Worm (Caenorhabditis elegans) whole organism, mixed stage, embryonic: Measurements from ENCODE around the gene C11D2.3.

Experiments
- M03D4.4 ChIP-seq: sonication (generic microtip); optimal IDR thresholded peaks from 2 replicates; lab custom pipeline; 2017; ENCODE audit warnings: mild to moderate bottlenecking, missing genetic modification characterization, missing compliant biosample characterization
- bed-3 ChIP-seq: fragments of 200-800 bp; sonication (Bioruptor generic); optimal IDR thresholded peaks from 3 replicates; lab custom pipeline; 2018; ENCODE audit warnings: mild to moderate bottlenecking, missing genetic modification characterization, moderate library complexity, missing compliant biosample characterization
- blmp-1 ChIP-seq: fragments of 150-350 bp; optimal IDR thresholded peaks from 2 replicates; lab custom pipeline; 2014; ENCODE audit warnings: missing biosample characterization, missing genetic modification characterization
- ceh-39 ChIP-seq: fragments of 150-350 bp; optimal IDR thresholded peaks from 2 replicates; lab custom pipeline; 2014; ENCODE audit warnings: missing biosample characterization, missing genetic modification characterization
- ceh-43 ChIP-seq: fragments of 200-800 bp; sonication (Bioruptor generic); optimal IDR thresholded peaks from 2 replicates; lab custom pipeline; 2018; ENCODE audit warnings: mild to moderate bottlenecking, missing genetic modification characterization, moderate library complexity, missing compliant biosample characterization
- ceh-83 ChIP-seq: fragments of 200-800 bp; sonication (Bioruptor generic); optimal IDR thresholded peaks from 2 replicates; lab custom pipeline; 2018; ENCODE audit warnings: mild to moderate bottlenecking, missing genetic modification characterization, missing compliant biosample characterization
- ces-1 ChIP-seq: fragments of 150-350 bp; optimal IDR thresholded peaks from 2 replicates; lab custom pipeline; 2014; ENCODE audit warnings: missing biosample characterization, missing genetic modification reagents, missing genetic modification characterization
- drap-1 ChIP-seq: fragments of 200-800 bp; sonication (Bioruptor generic); optimal IDR thresholded peaks from 3 replicates; lab custom pipeline; 2018; ENCODE audit warnings: mild to moderate bottlenecking, missing genetic modification characterization, missing compliant biosample characterization
- elt-3 ChIP-seq: fragments of 150-350 bp; optimal IDR thresholded peaks from 2 replicates; lab custom pipeline; 2014; ENCODE audit warnings: missing biosample characterization, missing genetic modification characterization
- flh-1 ChIP-seq: fragments of 200-800 bp; sonication (Bioruptor generic); optimal IDR thresholded peaks from 2 replicates; lab custom pipeline; 2018; ENCODE audit warnings: mild to moderate bottlenecking, missing genetic modification characterization, moderate library complexity, missing compliant biosample characterization
- ham-2 ChIP-seq: fragments of 200-800 bp; sonication (Bioruptor generic); optimal IDR thresholded peaks from 2 replicates; lab custom pipeline; 2018; ENCODE audit warnings: mild to moderate bottlenecking, missing genetic modification characterization, missing compliant biosample characterization
- hlh-1 ChIP-seq: fragments of 150-350 bp; optimal IDR thresholded peaks from 2 replicates; lab custom pipeline; 2014; ENCODE audit warnings: missing biosample characterization, missing genetic modification reagents, missing genetic modification characterization
- lin-13 ChIP-seq: fragments of 150-350 bp; optimal IDR thresholded peaks from 2 replicates; lab custom pipeline; 2014; ENCODE audit warnings: missing biosample characterization, missing genetic modification characterization
- lin-32 ChIP-seq: fragments of 200-800 bp; sonication (Bioruptor generic); optimal IDR thresholded peaks from 2 replicates; lab custom pipeline; 2018; ENCODE audit warnings: mild to moderate bottlenecking, missing genetic modification characterization, missing compliant biosample characterization
- lsy-2 ChIP-seq: fragments of 150-350 bp; optimal IDR thresholded peaks from 2 replicates; lab custom pipeline; 2014; ENCODE audit warnings: missing biosample characterization, missing genetic modification characterization
- mab-5 ChIP-seq: fragments of 150-350 bp; optimal IDR thresholded peaks from 2 replicates; lab custom pipeline; 2014; ENCODE audit warnings: missing biosample characterization, missing genetic modification characterization
- mep-1 ChIP-seq: fragments of 150-350 bp; optimal IDR thresholded peaks from 2 replicates; lab custom pipeline; 2017; ENCODE audit warnings: missing biosample characterization, missing genetic modification reagents, missing genetic modification characterization, inconsistent platforms
- mls-2 ChIP-seq: sonication (generic microtip); optimal IDR thresholded peaks from 2 replicates; lab custom pipeline; 2016; ENCODE audit warnings: mild to moderate bottlenecking, missing genetic modification characterization, moderate library complexity, missing compliant biosample characterization
- nhr-12 ChIP-seq: fragments of 150-350 bp; optimal IDR thresholded peaks from 2 replicates; lab custom pipeline; 2014; ENCODE audit warnings: missing biosample characterization, missing genetic modification characterization
- nhr-2 ChIP-seq: fragments of 150-350 bp; optimal IDR thresholded peaks from 2 replicates; lab custom pipeline; 2014; ENCODE audit warnings: missing biosample characterization, missing genetic modification characterization
- nhr-237 ChIP-seq: fragments of 150-350 bp; optimal IDR thresholded peaks from 2 replicates; lab custom pipeline; 2014; ENCODE audit warnings: missing biosample characterization, missing genetic modification characterization
- nhr-76 ChIP-seq: sonication (generic microtip); optimal IDR thresholded peaks from 2 replicates; lab custom pipeline; 2017; ENCODE audit warnings: missing biosample characterization, missing genetic modification characterization
- sem-2 ChIP-seq: fragments of 200-800 bp; sonication (Bioruptor generic); optimal IDR thresholded peaks from 2 replicates; lab custom pipeline; 2018; ENCODE audit warnings: mild to moderate bottlenecking, missing genetic modification characterization, missing compliant biosample characterization
- snpc-4 ChIP-seq: fragments of 150-350 bp; optimal IDR thresholded peaks from 2 replicates; lab custom pipeline; 2014; ENCODE audit warnings: missing biosample characterization, missing genetic modification characterization
- sptf-1 ChIP-seq: sonication (generic microtip); optimal IDR thresholded peaks from 2 replicates; lab custom pipeline; 2017; ENCODE audit warnings: mild to moderate bottlenecking, missing genetic modification characterization, moderate library complexity, missing compliant biosample characterization
- unc-120 ChIP-seq: sonication (generic microtip); optimal IDR thresholded peaks from 2 replicates; lab custom pipeline; 2017; ENCODE audit warnings: missing genetic modification characterization, missing compliant biosample characterization; ENCODE audit not compliant: poor library complexity, severe bottlenecking
- unc-39 ChIP-seq: fragments of 150-350 bp; optimal IDR thresholded peaks from 2 replicates; lab custom pipeline; 2014; ENCODE audit warnings: missing biosample characterization, missing genetic modification characterization
- unc-62 ChIP-seq: fragments of 150-350 bp; optimal IDR thresholded peaks from 2 replicates; lab custom pipeline; 2014; ENCODE audit warnings: missing biosample characterization, missing genetic modification reagents, missing genetic modification characterization
- ztf-11 ChIP-seq: fragments of 150-350 bp; optimal IDR thresholded peaks from 2 replicates; lab custom pipeline; 2014; ENCODE audit warnings: missing biosample characterization, missing genetic modification characterization

C11D2.3 gene

DNA sequence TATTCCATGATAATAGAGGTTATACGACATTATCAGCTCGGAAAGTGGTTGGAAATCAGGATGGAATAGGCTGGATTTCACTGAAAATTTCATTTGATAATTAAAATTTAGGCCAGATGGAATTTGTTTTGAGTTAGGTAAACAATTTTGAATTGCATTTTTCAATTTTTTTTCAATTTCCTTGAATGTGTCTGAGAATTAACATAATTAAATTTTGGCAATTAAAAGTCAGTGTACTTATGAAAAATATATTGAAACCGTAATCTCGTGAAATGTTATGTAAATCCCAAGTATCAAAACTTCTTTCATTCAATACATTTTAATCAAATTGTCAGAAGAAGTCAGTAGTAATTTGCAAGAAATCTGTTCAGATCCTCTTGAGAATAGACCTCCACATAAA is 5.6 kb upstream of the C11D2.3 start:
- no peak for TF ChIP-seq unc-62 (GFP tag; lab: Kevin White, UChicago)
- no peak for TF ChIP-seq lin-32
- TF ChIP-seq, all 35 proteins: peak for 0

- TF ChIP-seq nhr-76 (tag; lab: Kevin White, UChicago) (no peak), lin-32 (no peak), sptf-1 (tag; lab: Kevin White, UChicago) (no peak), ham-2 (GFP tag; lab: Kevin White, UChicago) (no peak), ces-1 (no peak)
Measured at ce11 chrIV:6149359-6149758, 2.3 kb upstream of the C11D2.3 start.

DNA sequence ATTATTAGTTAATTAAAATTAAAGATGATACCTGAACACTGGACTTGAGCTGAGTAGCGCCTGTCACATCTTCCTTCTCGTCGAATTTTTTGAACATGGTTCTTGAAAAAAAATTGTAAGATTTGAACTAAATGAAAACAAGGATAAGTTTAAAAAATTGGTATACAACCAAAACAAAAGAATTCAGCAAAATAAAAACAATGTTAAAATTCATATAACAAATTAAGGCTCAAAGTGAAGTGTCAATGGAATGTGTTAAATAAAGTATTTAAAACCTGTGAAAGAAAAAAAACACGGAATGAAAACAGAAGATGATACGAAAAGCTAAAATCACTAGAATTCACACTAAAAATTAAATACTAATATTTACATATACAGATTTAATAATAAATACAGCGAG is 3.7 kb downstream of the C11D2.3 start, which contains the start of gene C11D2.7:
TSS of gene C11D2.7 (minus strand) at position 101 of the 400 bp plus-strand sequence.
- no peak for TF ChIP-seq flh-1 (GFP tag; lab: Kevin White, UChicago)
- no peak for TF ChIP-seq snpc-4 (tag; lab: Kevin White, UChicago)
- no peak for TF ChIP-seq lsy-2 (tag; lab: Kevin White, UChicago)
- TF ChIP-seq ceh-83 (GFP tag; lab: Kevin White, UChicago): no peak
- TF ChIP-seq, all 35 proteins: peak for 0

DNA sequence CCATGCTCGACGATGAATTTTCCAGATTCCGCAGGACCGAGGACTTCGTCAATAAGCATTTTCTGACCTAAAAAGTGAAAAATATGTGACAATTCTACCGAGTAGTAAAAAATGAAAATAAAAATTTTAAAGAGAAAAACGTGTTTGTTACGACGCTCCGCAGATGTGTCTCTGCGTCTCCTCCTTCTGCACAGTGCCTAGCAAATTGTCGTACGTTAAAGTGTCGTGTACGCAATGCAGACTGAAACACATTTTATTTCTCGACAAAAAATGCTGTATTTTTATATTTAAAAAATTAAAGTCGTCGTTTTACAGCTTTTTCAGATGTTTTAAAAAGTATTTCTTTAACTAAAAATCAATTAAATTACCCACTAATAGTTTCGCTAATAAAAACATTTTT is 5.2 kb downstream of the C11D2.3 start, which contains the start of gene C11D2.4:
TSS of gene C11D2.4 (minus strand) at position 128 of the 400 bp plus-strand sequence.
- TF ChIP-seq nhr-237 (tag; lab: Kevin White, UChicago): peak; percentile 16
- no peak for TF ChIP-seq lin-32
- TF ChIP-seq mep-1 (tag; lab: Kevin White, UChicago): peak; percentile 18
- TF ChIP-seq hlh-1 (tag; lab: Kevin White, UChicago): no peak
- peak; percentile 23 for TF ChIP-seq lsy-2 (tag; lab: Kevin White, UChicago)
- no peak for TF ChIP-seq elt-3 (tag; lab: Kevin White, UChicago)
- TF ChIP-seq M03D4.4 (tag; lab: Kevin White, UChicago): no peak
- TF ChIP-seq ceh-39 (tag; lab: Kevin White, UChicago): no peak
- no peak for TF ChIP-seq blmp-1 (tag; lab: Kevin White, UChicago)
- no peak for TF ChIP-seq ztf-11
- peak; percentile 10 for TF ChIP-seq ces-1
- no peak for TF ChIP-seq unc-39
- no peak for TF ChIP-seq sptf-1 (tag; lab: Kevin White, UChicago)

DNA sequence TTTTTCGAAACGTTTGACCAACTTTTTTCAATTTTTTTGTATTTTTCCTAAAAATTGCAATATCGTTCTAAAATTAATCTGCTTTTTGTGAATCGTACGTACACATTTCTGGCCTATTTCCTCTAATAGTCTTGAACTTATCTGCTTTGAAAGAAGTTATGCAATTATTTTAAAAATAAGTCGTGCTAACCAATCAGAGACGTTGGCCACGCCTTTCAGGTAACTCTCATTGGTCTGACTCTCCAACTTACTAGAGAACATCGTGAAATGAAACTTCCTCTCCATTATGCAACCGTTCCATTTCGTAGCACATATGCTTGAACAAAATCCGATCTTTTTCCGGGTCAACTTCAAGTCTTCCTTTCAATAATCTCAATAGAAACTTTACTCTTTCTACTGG is 8.0 kb downstream of the C11D2.3 start:
- TF ChIP-seq unc-62 (GFP tag; lab: Kevin White, UChicago) (no peak), M03D4.4 (tag; lab: Kevin White, UChicago) (no peak), elt-3 (tag; lab: Kevin White, UChicago) (no peak), mab-5 (tag; lab: Kevin White, UChicago) (no peak), bed-3 (no peak), unc-120 (no peak), blmp-1 (tag; lab: Kevin White, UChicago) (no peak), sem-2 (GFP tag; lab: Kevin White, UChicago) (no peak), ztf-11 (no peak), ham-2 (GFP tag; lab: Kevin White, UChicago) (no peak), lin-32 (no peak), nhr-12 (tag; lab: Kevin White, UChicago) (no peak), nhr-2 (tag; lab: Kevin White, UChicago) (no peak)
- TF ChIP-seq, all 35 proteins: peak for 0

ce11 chrIV:6165787-6166186 is 14.2 kb downstream of the C11D2.3 start:
- no peak for TF ChIP-seq snpc-4 (tag; lab: Kevin White, UChicago)
- no peak for TF ChIP-seq M03D4.4 (tag; lab: Kevin White, UChicago)
- no peak for TF ChIP-seq mls-2
- TF ChIP-seq ceh-43 (GFP tag; lab: Kevin White, UChicago): no peak
- TF ChIP-seq mab-5 (tag; lab: Kevin White, UChicago): no peak
- TF ChIP-seq unc-120: no peak
- no peak for TF ChIP-seq sem-2 (GFP tag; lab: Kevin White, UChicago)
- TF ChIP-seq lin-32: no peak
- no peak for TF ChIP-seq ces-1
- no peak for TF ChIP-seq lin-13
- no peak for TF ChIP-seq drap-1 (GFP tag; lab: Kevin White, UChicago)
- TF ChIP-seq hlh-1 (tag; lab: Kevin White, UChicago): no peak
- no peak for TF ChIP-seq sptf-1 (tag; lab: Kevin White, UChicago)
